Worm (Caenorhabditis elegans): ENCODE results near the gene C50D2.2.

C50D2.2 gene

ce11 chrII:108865-109264 is at the start of gene C50D2.2:
Gene C50D2.2 (plus strand): TSS chrII:109165.
- TF ChIP-seq sdc-2 (tag; optimal IDR thresholded peaks at IDR 0.05) (no peak), odd-2 (tag; optimal IDR thresholded peaks at IDR 0.05) (no peak), pha-2 (tag; optimal IDR thresholded peaks at IDR 0.05) (no peak), tbx-2 (tag; optimal IDR thresholded peaks at IDR 0.05) (no peak), fkh-10 (GFP tag; optimal IDR thresholded peaks at IDR 0.05) (no peak), mec-3 (tag; optimal IDR thresholded peaks at IDR 0.05; ENCODE audit: borderline replicate concordance) (no peak), fkh-6 (tag; optimal IDR thresholded peaks at IDR 0.05) (no peak), pros-1 (tag; optimal IDR thresholded peaks at IDR 0.05) (no peak), unc-86 (tag; optimal IDR thresholded peaks at IDR 0.05) (no peak), hlh-6 (tag; optimal IDR thresholded peaks at IDR 0.05) (no peak)

- no peak for TF ChIP-seq madf-2 (tag; optimal IDR thresholded peaks at IDR 0.05)
- no peak for TF ChIP-seq fkh-10 (GFP tag; optimal IDR thresholded peaks at IDR 0.05)
- TF ChIP-seq sox-2 (GFP tag; IDR thresholded peaks at IDR 0.05): no peak
- no peak for TF ChIP-seq ceh-6 (GFP tag; optimal IDR thresholded peaks at IDR 0.05)
- TF ChIP-seq nhr-232 (tag; optimal IDR thresholded peaks at IDR 0.05): no peak
- no peak for TF ChIP-seq hlh-8 (tag; optimal IDR thresholded peaks at IDR 0.05)
- no peak for TF ChIP-seq C08G9.2 (tag; optimal IDR thresholded peaks at IDR 0.05)
- no peak for TF ChIP-seq ref-2 (tag; optimal IDR thresholded peaks at IDR 0.05)
- no peak for TF ChIP-seq ceh-18 (tag; optimal IDR thresholded peaks at IDR 0.05)
- TF ChIP-seq F13H6.1 (tag; optimal IDR thresholded peaks at IDR 0.05): no peak
- TF ChIP-seq hlh-13 (GFP tag; optimal IDR thresholded peaks at IDR 0.05): no peak
These were observed 48.9 kb upstream of the C50D2.2 start for ce11 chrII:60049-60448.

- TF ChIP-seq ceh-22 (tag; optimal IDR thresholded peaks at IDR 0.05) (no peak), elt-2 (tag; optimal IDR thresholded peaks at IDR 0.05) (no peak), pros-1 (tag; optimal IDR thresholded peaks at IDR 0.05) (no peak), che-1 (tag; optimal IDR thresholded peaks at IDR 0.05) (no peak), nfya-1 (tag; optimal IDR thresholded peaks at IDR 0.05) (no peak)
These were observed 48.0 kb upstream of the C50D2.2 start, which contains the start of gene C23H3.2 for ce11 chrII:61013-61412. Gene C23H3.2 (plus strand): TSS chrII:61313.

ce11 chrII:65484-65883 is 43.5 kb upstream of the C50D2.2 start:
- TF ChIP-seq fkh-10 (GFP tag; optimal IDR thresholded peaks at IDR 0.05) (no peak), pha-2 (tag; optimal IDR thresholded peaks at IDR 0.05) (no peak), ets-4 (tag; optimal IDR thresholded peaks at IDR 0.05) (no peak), ceh-2 (tag; optimal IDR thresholded peaks at IDR 0.05) (no peak), fax-1 (tag; optimal IDR thresholded peaks at IDR 0.05) (no peak), T23F11.4 (GFP tag; optimal IDR thresholded peaks at IDR 0.05) (no peak), ceh-48 (tag; optimal IDR thresholded peaks at IDR 0.05) (no peak), mec-3 (tag; optimal IDR thresholded peaks at IDR 0.05; ENCODE audit: borderline replicate concordance) (no peak), ztf-16 (tag; optimal IDR thresholded peaks at IDR 0.05) (no peak), ceh-19 (GFP tag; optimal IDR thresholded peaks at IDR 0.05) (no peak), zip-5 (tag; optimal IDR thresholded peaks at IDR 0.05) (no peak), pax-1 (tag; optimal IDR thresholded peaks at IDR 0.05) (no peak), tbx-2 (tag; optimal IDR thresholded peaks at IDR 0.05) (no peak), ahr-1 (tag; optimal IDR thresholded peaks at IDR 0.05) (no peak)

- TF ChIP-seq pqm-1 (tag; optimal IDR thresholded peaks at IDR 0.05) (peak; percentile 3), ceh-24 (tag; optimal IDR thresholded peaks at IDR 0.05) (no peak), pax-1 (tag; optimal IDR thresholded peaks at IDR 0.05) (peak; percentile 79), pag-3 (tag; optimal IDR thresholded peaks at IDR 0.05; ENCODE audit: borderline replicate concordance) (no peak), ceh-6 (GFP tag; optimal IDR thresholded peaks at IDR 0.05) (no peak), madf-2 (tag; optimal IDR thresholded peaks at IDR 0.05) (peak; percentile 46), tbx-2 (tag; optimal IDR thresholded peaks at IDR 0.05) (peak; percentile 84), pros-1 (tag; optimal IDR thresholded peaks at IDR 0.05) (peak; percentile 83), ceh-31 (tag; optimal IDR thresholded peaks at IDR 0.05) (peak; percentile 79), unc-42 (tag; optimal IDR thresholded peaks at IDR 0.05) (peak; percentile 13), hlh-15 (tag; optimal IDR thresholded peaks at IDR 0.05) (no peak), unc-3 (GFP tag; conservative IDR thresholded peaks at IDR 0.05) (no peak), unc-3 (tag; optimal IDR thresholded peaks at IDR 0.05) (no peak), dmd-4 (tag; optimal IDR thresholded peaks at IDR 0.05; ENCODE audit: borderline replicate concordance) (no peak), mec-3 (tag; optimal IDR thresholded peaks at IDR 0.05; ENCODE audit: borderline replicate concordance) (peak; percentile 28), hlh-8 (tag; optimal IDR thresholded peaks at IDR 0.05) (peak; percentile 76), C38D4.7 (GFP tag; optimal IDR thresholded peaks at IDR 0.05) (no peak), Y22D7AL.16 (tag; optimal IDR thresholded peaks at IDR 0.05) (no peak), unc-86 (tag; optimal IDR thresholded peaks at IDR 0.05) (no peak), sox-2 (GFP tag; IDR thresholded peaks at IDR 0.05) (peak; percentile 67), pat-9 (tag; optimal IDR thresholded peaks at IDR 0.05) (no peak), C08G9.2 (tag; optimal IDR thresholded peaks at IDR 0.05) (no peak)
These were observed 42.6 kb upstream of the C50D2.2 start for ce11 chrII:66322-66721.

Data from whole organism, late embryonic.